Worm (Caenorhabditis elegans) whole organism, midembryonic: ENCODE results near the gene Y39A1A.24.

Experiments
- T22C8.4 ChIP-seq: fragments of 200-800 bp; sonication (Bioruptor generic); IDR thresholded peaks from 2 replicates; pipeline ENCODE4 v1.3.6; 2022; ENCODE audit warnings: missing genetic modification characterization, missing compliant biosample characterization
- cog-1 ChIP-seq: sonication (generic microtip); optimal IDR thresholded peaks from 2 replicates; lab custom pipeline; 2016; ENCODE audit warnings: missing genetic modification characterization, missing compliant biosample characterization
- flt-1 ChIP-seq: fragments of 200-800 bp; sonication (Bioruptor generic); IDR thresholded peaks from 2 replicates; pipeline ENCODE4 v1.3.6; 2022; ENCODE audit warnings: missing genetic modification characterization, missing compliant biosample characterization
- klf-2 ChIP-seq: fragments of 200-800 bp; sonication (Bioruptor generic); conservative IDR thresholded peaks from 2 replicates; pipeline ENCODE4 v1.3.6; 2022; ENCODE audit warnings: missing genetic modification reagents, missing genetic modification characterization, missing compliant biosample characterization
- med-1 ChIP-seq: sonication (generic microtip); optimal IDR thresholded peaks from 2 replicates; lab custom pipeline; 2017; ENCODE audit warnings: missing genetic modification characterization, mild to moderate bottlenecking, missing compliant biosample characterization, antibody characterized with exemption, missing genetic modification reagents; ENCODE audit not compliant: insufficient read depth
- ref-1 ChIP-seq: fragments of 200-800 bp; sonication (Bioruptor generic); conservative IDR thresholded peaks from 2 replicates; pipeline ENCODE4 v1.3.6; 2022; ENCODE audit warnings: missing genetic modification reagents, missing genetic modification characterization, missing compliant biosample characterization
- tab-1 ChIP-seq: fragments of 200-800 bp; sonication (Bioruptor generic); IDR thresholded peaks from 2 replicates; pipeline ENCODE4 v1.3.6; 2022; ENCODE audit warnings: missing genetic modification characterization, missing compliant biosample characterization
- ztf-29 ChIP-seq: fragments of 200-800 bp; sonication (Bioruptor generic); IDR thresholded peaks from 2 replicates; pipeline ENCODE4 v1.3.6; 2022; ENCODE audit warnings: missing genetic modification reagents, missing genetic modification characterization, missing compliant biosample characterization

- TF ChIP-seq med-1 (GFP tag; lab: Kevin White, UChicago) (no peak), klf-2 (GFP tag; lab: Robert Waterston, UW) (no peak), cog-1 (no peak), ref-1 (GFP tag; lab: Robert Waterston, UW) (no peak), T22C8.4 (GFP tag; lab: Robert Waterston, UW) (no peak), tab-1 (GFP tag; lab: Robert Waterston, UW) (no peak), flt-1 (GFP tag; lab: Robert Waterston, UW) (no peak), ztf-29 (GFP tag; lab: Robert Waterston, UW) (no peak)
These were observed 45.2 kb downstream of the Y39A1A.24 start for ce11 chrIII:10657661-10658060.
